Fruit fly (Drosophila melanogaster) whole organism, prepupa: Measurements from ENCODE around the gene CG31548.

ENCODE experiments used
- CG10631 ChIP-seq: fragments of 200-800 bp; sonication (Bioruptor generic); optimal IDR thresholded peaks from 2 replicates; lab custom pipeline; 2016; ENCODE audit warnings: missing biosample characterization, missing genetic modification characterization
- CG10669 ChIP-seq: fragments of 200-800 bp; sonication (Bioruptor generic); optimal IDR thresholded peaks from 3 replicates; lab custom pipeline; 2018; ENCODE audit warnings: missing biosample characterization, mild to moderate bottlenecking, missing genetic modification characterization, moderate library complexity
- CG11294 ChIP-seq: fragments of 200-800 bp; sonication (Bioruptor generic); IDR thresholded peaks from 2 replicates; pipeline ENCODE4 v1.3.6; 2022; ENCODE audit warnings: missing biosample characterization, missing genetic modification characterization
- CG11762 ChIP-seq: fragments of 200-800 bp; sonication (Bioruptor generic); optimal IDR thresholded peaks from 3 replicates; lab custom pipeline; 2016; ENCODE audit warnings: missing biosample characterization, missing genetic modification characterization; ENCODE audit not compliant: insufficient read depth
- CG11902 ChIP-seq: fragments of 200-800 bp; sonication (Bioruptor generic); optimal IDR thresholded peaks from 3 replicates; lab custom pipeline; 2016; ENCODE audit warnings: missing biosample characterization, missing genetic modification characterization
- CG15336 ChIP-seq: fragments of 200-800 bp; sonication (Bioruptor generic); IDR thresholded peaks from 2 replicates; pipeline ENCODE4 v1.3.6; 2022; ENCODE audit warnings: missing biosample characterization, missing genetic modification characterization
- CG1621 ChIP-seq: fragments of 200-800 bp; sonication (Bioruptor generic); optimal IDR thresholded peaks from 3 replicates; lab custom pipeline; 2018; ENCODE audit warnings: missing biosample characterization, mild to moderate bottlenecking, missing genetic modification characterization
- CG16779 ChIP-seq: fragments of 200-800 bp; sonication (Bioruptor generic); optimal IDR thresholded peaks from 3 replicates; lab custom pipeline; 2017; ENCODE audit warnings: missing biosample characterization, mild to moderate bottlenecking, missing genetic modification characterization
- CG3032 ChIP-seq: fragments of 200-800 bp; optimal IDR thresholded peaks from 2 replicates; lab custom pipeline; 2019; ENCODE audit warnings: missing biosample characterization, mild to moderate bottlenecking, missing genetic modification characterization, moderate library complexity
- CG31627 ChIP-seq: fragments of 200-800 bp; sonication (Bioruptor generic); optimal IDR thresholded peaks from 3 replicates; lab custom pipeline; 2016; ENCODE audit warnings: missing biosample characterization, missing genetic modification characterization
- CG32006 ChIP-seq: fragments of 200-800 bp; sonication (Bioruptor generic); optimal IDR thresholded peaks from 3 replicates; lab custom pipeline; 2017; ENCODE audit warnings: missing biosample characterization, mild to moderate bottlenecking, missing genetic modification characterization
- CG3919 ChIP-seq: fragments of 200-800 bp; sonication (Bioruptor generic); optimal IDR thresholded peaks from 3 replicates; lab custom pipeline; 2016; ENCODE audit warnings: missing biosample characterization, missing genetic modification characterization
- CG4318 ChIP-seq: fragments of 200-800 bp; sonication (Bioruptor generic); optimal IDR thresholded peaks from 3 replicates; lab custom pipeline; 2017; ENCODE audit warnings: missing biosample characterization, mild to moderate bottlenecking, missing genetic modification characterization
- CG6276 ChIP-seq: fragments of 200-800 bp; sonication (Bioruptor generic); optimal IDR thresholded peaks from 2 replicates; lab custom pipeline; 2017; ENCODE audit warnings: missing biosample characterization, mild to moderate bottlenecking, missing genetic modification characterization
- CG6792 ChIP-seq: fragments of 200-800 bp; sonication (Bioruptor generic); optimal IDR thresholded peaks from 3 replicates; lab custom pipeline; 2016; ENCODE audit warnings: missing biosample characterization, missing genetic modification characterization
- CG6808 ChIP-seq: fragments of 200-800 bp; sonication (Bioruptor generic); optimal IDR thresholded peaks from 3 replicates; lab custom pipeline; 2017; ENCODE audit warnings: missing biosample characterization, missing genetic modification characterization, mild to moderate bottlenecking, moderate library complexity, missing genetic modification reagents
- CG6854 ChIP-seq: fragments of 200-800 bp; sonication (Bioruptor generic); optimal IDR thresholded peaks from 2 replicates; lab custom pipeline; 2017; ENCODE audit warnings: missing biosample characterization, mild to moderate bottlenecking, missing genetic modification characterization
- CG7368 ChIP-seq: fragments of 200-800 bp; sonication (Bioruptor generic); optimal IDR thresholded peaks from 3 replicates; lab custom pipeline; 2016; ENCODE audit warnings: missing biosample characterization, missing genetic modification characterization
- CG8119 ChIP-seq: fragments of 200-800 bp; sonication (Bioruptor generic); IDR thresholded peaks from 3 replicates; pipeline ENCODE4 v1.3.6; 2022; ENCODE audit warnings: missing biosample characterization, missing genetic modification characterization
- CG8319 ChIP-seq: fragments of 200-800 bp; sonication (Bioruptor generic); optimal IDR thresholded peaks from 3 replicates; lab custom pipeline; 2016; ENCODE audit warnings: missing biosample characterization, missing genetic modification characterization
- CG8632 ChIP-seq: fragments of 200-800 bp; sonication (Bioruptor generic); optimal IDR thresholded peaks from 3 replicates; lab custom pipeline; 2016; ENCODE audit warnings: missing biosample characterization, missing genetic modification characterization
- Eip75B ChIP-seq: fragments of 200-800 bp; sonication (Bioruptor generic); optimal IDR thresholded peaks from 3 replicates; lab custom pipeline; 2016; ENCODE audit warnings: missing biosample characterization, missing genetic modification characterization
- Eip93F ChIP-seq: fragments of 200-800 bp; sonication (Bioruptor generic); optimal IDR thresholded peaks from 2 replicates; lab custom pipeline; 2016; ENCODE audit warnings: missing biosample characterization, mild to moderate bottlenecking, missing genetic modification characterization
- Ets21C ChIP-seq: fragments of 200-800 bp; sonication (Bioruptor generic); optimal IDR thresholded peaks from 3 replicates; lab custom pipeline; 2016; ENCODE audit warnings: missing biosample characterization, missing genetic modification characterization
- Ets96B ChIP-seq: fragments of 200-800 bp; optimal IDR thresholded peaks from 2 replicates; lab custom pipeline; 2019; ENCODE audit warnings: missing biosample characterization, mild to moderate bottlenecking, missing genetic modification characterization, moderate library complexity
- Gug ChIP-seq: fragments of 200-800 bp; sonication (Bioruptor generic); IDR thresholded peaks from 2 replicates; pipeline ENCODE4 v1.3.6; 2022; ENCODE audit warnings: missing biosample characterization, missing genetic modification characterization
- Hr38 ChIP-seq: sonication (Bioruptor generic); optimal IDR thresholded peaks from 2 replicates; lab custom pipeline; 2016; ENCODE audit warnings: missing biosample characterization, missing genetic modification characterization
- Hr39 ChIP-seq: fragments of 200-800 bp; sonication (Bioruptor generic); optimal IDR thresholded peaks from 2 replicates; lab custom pipeline; 2016; ENCODE audit warnings: missing biosample characterization, missing genetic modification characterization
- Hr4 ChIP-seq: fragments of 200-800 bp; sonication (Bioruptor generic); optimal IDR thresholded peaks from 3 replicates; lab custom pipeline; 2016; ENCODE audit warnings: missing biosample characterization, missing genetic modification characterization
- Lpt ChIP-seq: fragments of 200-800 bp; sonication (Bioruptor generic); optimal IDR thresholded peaks from 3 replicates; lab custom pipeline; 2016; ENCODE audit warnings: missing biosample characterization, missing genetic modification characterization
- Met ChIP-seq: fragments of 200-800 bp; sonication (Bioruptor generic); optimal IDR thresholded peaks from 3 replicates; lab custom pipeline; 2016; ENCODE audit warnings: missing biosample characterization, missing genetic modification characterization
- OdsH ChIP-seq: fragments of 200-800 bp; sonication (Bioruptor generic); optimal IDR thresholded peaks from 3 replicates; lab custom pipeline; 2016; ENCODE audit warnings: missing biosample characterization, missing genetic modification characterization
- Smox ChIP-seq: fragments of 200-800 bp; sonication (Bioruptor generic); optimal IDR thresholded peaks from 3 replicates; lab custom pipeline; 2016; ENCODE audit warnings: missing biosample characterization, missing genetic modification characterization
- Sox102F ChIP-seq: fragments of 200-800 bp; sonication (Bioruptor generic); optimal IDR thresholded peaks from 2 replicates; lab custom pipeline; 2016; ENCODE audit warnings: missing biosample characterization, mild to moderate bottlenecking, missing genetic modification characterization
- Sox14 ChIP-seq: fragments of 200-800 bp; sonication (Bioruptor generic); optimal IDR thresholded peaks from 3 replicates; lab custom pipeline; 2016; ENCODE audit warnings: missing biosample characterization, missing genetic modification characterization
- Sox15 ChIP-seq: fragments of 200-800 bp; sonication (Bioruptor generic); optimal IDR thresholded peaks from 3 replicates; lab custom pipeline; 2016; ENCODE audit warnings: missing biosample characterization, missing genetic modification characterization
- achi ChIP-seq: fragments of 200-800 bp; sonication (Bioruptor generic); optimal IDR thresholded peaks from 3 replicates; lab custom pipeline; 2016; ENCODE audit warnings: missing biosample characterization, missing genetic modification characterization
- acj6 ChIP-seq: fragments of 200-800 bp; sonication (Bioruptor generic); optimal IDR thresholded peaks from 3 replicates; lab custom pipeline; 2016; ENCODE audit warnings: missing biosample characterization, missing genetic modification characterization
- dac ChIP-seq: fragments of 200-800 bp; sonication (Bioruptor generic); optimal IDR thresholded peaks from 2 replicates; lab custom pipeline; 2017; ENCODE audit warnings: missing biosample characterization, mild to moderate bottlenecking, missing genetic modification characterization
- dsx ChIP-seq: fragments of 200-800 bp; optimal IDR thresholded peaks from 3 replicates; lab custom pipeline; 2019; ENCODE audit warnings: missing biosample characterization, mild to moderate bottlenecking, missing genetic modification characterization, moderate library complexity; ENCODE audit not compliant: poor library complexity, severe bottlenecking
- eg ChIP-seq: fragments of 200-800 bp; sonication (Bioruptor generic); IDR thresholded peaks from 3 replicates; pipeline ENCODE4 v1.3.6; 2022; ENCODE audit warnings: missing biosample characterization, missing genetic modification characterization
- esn ChIP-seq: fragments of 200-800 bp; sonication (Bioruptor generic); optimal IDR thresholded peaks from 2 replicates; lab custom pipeline; 2016; ENCODE audit warnings: missing biosample characterization, mild to moderate bottlenecking, missing genetic modification characterization, moderate library complexity
- fd59A ChIP-seq: fragments of 200-800 bp; sonication (Bioruptor generic); optimal IDR thresholded peaks from 2 replicates; lab custom pipeline; 2017; ENCODE audit warnings: missing biosample characterization, mild to moderate bottlenecking, missing genetic modification characterization, missing genetic modification reagents
- fkh ChIP-seq: fragments of 200-800 bp; sonication (Bioruptor generic); optimal IDR thresholded peaks from 3 replicates; lab custom pipeline; 2017; ENCODE audit warnings: missing biosample characterization, mild to moderate bottlenecking, missing genetic modification characterization, moderate library complexity
- pdm3 ChIP-seq: fragments of 200-800 bp; sonication (Bioruptor generic); optimal IDR thresholded peaks from 3 replicates; lab custom pipeline; 2016; ENCODE audit warnings: missing biosample characterization, missing genetic modification characterization
- salr ChIP-seq, 2 experiments: fragments of 200-800 bp; sonication (Bioruptor generic); optimal IDR thresholded peaks; 3 replicates each; lab custom pipeline; 2016 to 2018; ENCODE audit warnings: missing biosample characterization in 2 of 2, missing genetic modification characterization in 2 of 2, mild to moderate bottlenecking in 1 of 2
- spab ChIP-seq: fragments of 200-800 bp; sonication (Bioruptor generic); optimal IDR thresholded peaks from 2 replicates; lab custom pipeline; 2017; ENCODE audit warnings: missing biosample characterization, mild to moderate bottlenecking, missing genetic modification characterization, missing genetic modification reagents
- ss ChIP-seq, 2 experiments: fragments of 200-800 bp; sonication (Bioruptor generic); optimal IDR thresholded peaks; 2 replicates in 1 of 2; 3 replicates in 1 of 2; lab custom pipeline; 2017 to 2018; ENCODE audit warnings: mild to moderate bottlenecking in 2 of 2, missing biosample characterization in 2 of 2, missing genetic modification characterization in 2 of 2, moderate library complexity in 1 of 2
- topi ChIP-seq: fragments of 200-800 bp; sonication (Bioruptor generic); optimal IDR thresholded peaks from 3 replicates; lab custom pipeline; 2016; ENCODE audit warnings: missing biosample characterization, missing genetic modification characterization

CG31548 gene

DNA sequence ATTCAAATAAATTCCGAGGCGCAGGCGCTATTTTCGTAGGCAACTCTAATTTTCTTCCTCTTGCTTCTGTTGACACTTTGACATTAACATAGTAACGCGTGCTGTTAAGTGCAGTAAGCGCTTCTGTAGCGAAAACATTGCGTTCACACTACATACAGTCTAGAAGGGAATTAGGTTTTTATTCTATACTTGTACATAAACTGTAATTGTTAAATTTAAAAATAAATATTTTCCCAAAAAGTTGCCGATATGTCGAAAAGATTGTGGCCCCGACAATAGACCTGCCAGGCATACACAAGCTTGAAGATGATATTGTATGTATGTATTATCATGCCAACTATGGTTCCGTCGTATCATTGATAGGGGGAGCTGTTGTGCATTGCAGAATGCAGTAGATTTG is 30.2 kb downstream of the CG31548 start, which contains the start of gene asl (continued):
- TF ChIP-seq OdsH = no peak
- TF ChIP-seq pdm3 (GFP tag; lab: Kevin White, UChicago) = no peak
- TF ChIP-seq CG10669 = no peak
- no peak for TF ChIP-seq CG11762 (GFP tag; lab: Kevin White, UChicago)
- no peak for TF ChIP-seq Hr38 (GFP tag; lab: Kevin White, UChicago)
- TF ChIP-seq topi (GFP tag; lab: Kevin White, UChicago) = peak; percentile 43
- TF ChIP-seq Eip93F (GFP tag; lab: Kevin White, UChicago) = peak; percentile 70

DNA sequence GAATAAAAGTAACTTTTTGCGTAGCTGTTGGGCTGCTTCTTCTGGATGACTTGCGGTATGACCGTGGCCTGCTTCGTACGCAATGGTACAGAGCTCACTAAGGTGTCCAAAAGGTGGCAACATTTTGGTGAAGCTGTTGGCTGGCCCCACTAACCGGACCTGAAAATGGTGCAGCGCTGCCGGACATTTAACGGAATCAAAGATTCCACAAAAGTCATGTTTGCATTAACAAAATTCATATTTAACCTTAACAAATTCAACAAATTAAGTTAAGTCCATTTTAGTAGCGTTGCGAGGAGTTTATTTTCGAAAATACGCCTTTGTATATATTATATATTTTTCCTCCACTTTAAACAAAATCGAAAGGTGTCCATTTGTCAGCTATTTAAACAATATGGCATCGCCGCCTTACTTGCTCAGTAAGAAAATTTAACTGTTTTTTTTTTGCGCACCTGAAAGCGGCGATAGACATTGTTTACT is 35.6 kb downstream of the CG31548 start, which contains the start of the genes kra and SecS:
Gene kra (minus strand): TSS at position 93 of the 480 bp plus-strand sequence.
Gene SecS (plus strand): TSS at position 390 of the 480 bp plus-strand sequence.
- TF ChIP-seq esn (peak; percentile 67), Sox15 (GFP tag; lab: Kevin White, UChicago) (peak; percentile 61), Hr38 (GFP tag; lab: Kevin White, UChicago) (no peak), CG11902 (GFP tag; lab: Kevin White, UChicago) (peak; percentile 40), fd59A (GFP tag; lab: Kevin White, UChicago) (no peak), Hr39 (GFP tag; lab: Kevin White, UChicago) (peak; percentile 68), Ets21C (GFP tag; lab: Kevin White, UChicago) (peak; percentile 72), CG6808 (peak; percentile 38), spab (no peak), salr (GFP tag; optimal IDR thresholded peaks at IDR 0.05; lab: Kevin White, UChicago) (no peak), CG11294 (GFP tag; lab: Robert Waterston, UW) (no peak), CG10631 (peak; percentile 64), ss (GFP tag; optimal IDR thresholded peaks at IDR 0.05; lab: Kevin White, UChicago) (no peak), CG3032 (tag; lab: Kevin White, UChicago) (peak; percentile 44), CG8119 (GFP tag; lab: Robert Waterston, UW) (no peak), CG6854 (GFP tag; lab: Kevin White, UChicago) (no peak), CG32006 (no peak), CG3919 (GFP tag; lab: Kevin White, UChicago) (peak; percentile 42), Ets96B (peak; percentile 24), Eip75B (GFP tag; lab: Kevin White, UChicago) (peak; percentile 42), CG6792 (GFP tag; lab: Kevin White, UChicago) (peak; percentile 47), Gug (GFP tag; lab: Robert Waterston, UW) (no peak), eg (GFP tag; lab: Robert Waterston, UW) (no peak), OdsH (peak; percentile 66), Sox102F (GFP tag; lab: Kevin White, UChicago) (no peak), Sox14 (GFP tag; lab: Kevin White, UChicago) (peak; percentile 30), CG1621 (no peak), CG7368 (no peak), CG11762 (GFP tag; lab: Kevin White, UChicago) (peak; percentile 45), topi (GFP tag; lab: Kevin White, UChicago) (peak; percentile 51), dac (GFP tag; lab: Kevin White, UChicago) (peak; percentile 20), CG15336 (GFP tag; lab: Robert Waterston, UW) (no peak), Smox (GFP tag; lab: Kevin White, UChicago) (no peak), CG6276 (GFP tag; lab: Kevin White, UChicago) (no peak), CG4318 (GFP tag; lab: Kevin White, UChicago) (no peak), Met (peak; percentile 67), CG16779 (tag; lab: Kevin White, UChicago) (no peak), Hr4 (GFP tag; lab: Kevin White, UChicago) (peak; percentile 79), acj6 (peak; percentile 71), dsx (GFP tag; lab: Kevin White, UChicago) (no peak), CG8632 (GFP tag; lab: Kevin White, UChicago) (peak; percentile 46), fkh (GFP tag; lab: Kevin White, UChicago) (peak; percentile 86), achi (peak; percentile 66), CG8319 (GFP tag; lab: Kevin White, UChicago) (peak; percentile 39), Eip93F (GFP tag; lab: Kevin White, UChicago) (no peak), CG31627 (GFP tag; lab: Kevin White, UChicago) (peak; percentile 68), Lpt (GFP tag; lab: Kevin White, UChicago) (no peak), pdm3 (GFP tag; lab: Kevin White, UChicago) (peak; percentile 68)
